Fruit fly (Drosophila melanogaster): ENCODE measurements around the gene Mpp6.

Gene Mpp6

DNA sequence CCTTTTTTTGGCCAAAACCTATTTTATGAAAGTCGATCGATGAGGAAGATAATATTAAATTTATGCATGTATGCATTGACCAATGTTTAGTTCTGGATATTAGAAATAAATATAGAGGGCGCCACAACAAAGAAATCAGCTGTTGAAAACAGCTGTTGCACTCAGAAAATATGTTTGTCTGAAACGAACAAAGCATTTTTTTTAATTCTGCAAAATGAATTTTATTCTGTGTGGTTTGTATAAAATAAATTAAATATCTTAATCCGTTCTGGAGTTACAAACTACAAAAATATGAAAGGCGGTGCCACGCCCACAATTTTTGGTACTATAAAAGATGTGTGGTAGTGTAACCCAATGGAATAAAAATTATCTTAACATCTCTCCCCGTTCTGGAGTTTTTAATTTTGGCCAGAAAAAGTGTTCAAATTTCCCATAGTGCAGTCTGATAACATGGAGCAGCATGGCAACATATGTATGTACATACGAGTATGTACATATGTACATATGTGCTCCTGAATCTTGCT is 47.3 kb upstream of the Mpp6 start (continued):
- TF ChIP-seq CG11093 (GFP tag; IDR thresholded peaks at IDR 0.05), result no peak
- TF ChIP-seq kay (GFP tag; optimal IDR thresholded peaks at IDR 0.05), result no peak
- peak; percentile 38 for TF ChIP-seq fd96Cb (tag; optimal IDR thresholded peaks at IDR 0.05)
- peak; percentile 45 for TF ChIP-seq tin (GFP tag; optimal IDR thresholded peaks at IDR 0.05)
- peak; percentile 5; the same call in 1 of the 2 replicates for TF ChIP-seq CG14014 (GFP tag; IDR thresholded peaks at IDR 0.05)
- TF ChIP-seq CG10366 (GFP tag; IDR thresholded peaks at IDR 0.05), result peak; percentile 50; the same call in 1 of the 2 replicates
- TF ChIP-seq CG1832 (GFP tag; optimal IDR thresholded peaks at IDR 0.05), result no peak
- peak; percentile 87 for TF ChIP-seq CG9727 (GFP tag; optimal IDR thresholded peaks at IDR 0.05)
- TF ChIP-seq lov (optimal IDR thresholded peaks at IDR 0.05), result no peak
- TF ChIP-seq lov (GFP tag; IDR thresholded peaks at IDR 0.05), result peak; percentile 7; the same call in 1 of the 3 replicates
- no peak for TF ChIP-seq Ravus (GFP tag; IDR thresholded peaks at IDR 0.05)
- peak; percentile 66 for TF ChIP-seq CG4854 (GFP tag; optimal IDR thresholded peaks at IDR 0.05)
- no peak for TF ChIP-seq pros (GFP tag; optimal IDR thresholded peaks at IDR 0.05)
- TF ChIP-seq Med (GFP tag), result peak; percentile 74
- TF ChIP-seq bcd (GFP tag; optimal IDR thresholded peaks at IDR 0.05), result peak; percentile 52
- TF ChIP-seq esg (GFP tag; conservative IDR thresholded peaks at IDR 0.05), result peak; percentile 58; the same call in 1 of the 2 replicates
- TF ChIP-seq HHEX (GFP tag; optimal IDR thresholded peaks at IDR 0.05), result peak; percentile 15
- TF ChIP-seq exex (tag; optimal IDR thresholded peaks at IDR 0.05), result no peak
- TF ChIP-seq bigmax (GFP tag; optimal IDR thresholded peaks at IDR 0.05), result no peak
- no peak for TF ChIP-seq MESR4 (GFP tag; optimal IDR thresholded peaks at IDR 0.05)
- peak; percentile 42 for TF ChIP-seq jing (GFP tag; optimal IDR thresholded peaks at IDR 0.05)
- peak; percentile 43 for TF ChIP-seq CG10147 (GFP tag; optimal IDR thresholded peaks at IDR 0.05)
- peak in 1 of 2 experiments; percentile 19 for TF ChIP-seq Hr78 (GFP tag; optimal IDR thresholded peaks at IDR 0.05)
- TF ChIP-seq CG5245 (GFP tag; optimal IDR thresholded peaks at IDR 0.05), result peak; percentile 48
- TF ChIP-seq fd64A (GFP tag; optimal IDR thresholded peaks at IDR 0.05), result no peak
- TF ChIP-seq lmd (GFP tag; IDR thresholded peaks at IDR 0.05), result peak; percentile 61
- TF ChIP-seq CG8944 (GFP tag; optimal IDR thresholded peaks at IDR 0.05), result peak; percentile 22
- TF ChIP-seq gro (GFP tag; optimal IDR thresholded peaks at IDR 0.05), result peak; percentile 29
- no peak for TF ChIP-seq knrl (GFP tag; IDR thresholded peaks at IDR 0.05; ENCODE audit: partially characterized antibody)
- TF ChIP-seq ttk (GFP tag; IDR thresholded peaks at IDR 0.05), result peak; percentile 48; the same call in 1 of the 2 replicates
- TF ChIP-seq CG2116 (GFP tag; optimal IDR thresholded peaks at IDR 0.05), result peak; percentile 28
- 0 out of 2 replicates have a peak, but pooled peaks have one; percentile 37 for TF ChIP-seq sim (GFP tag; IDR thresholded peaks at IDR 0.05)
- peak; percentile 10 for TF ChIP-seq slou (GFP tag; optimal IDR thresholded peaks at IDR 0.05)
- peak; percentile 19 for TF ChIP-seq CG1792 (GFP tag; optimal IDR thresholded peaks at IDR 0.05)
- TF ChIP-seq Sox100B (GFP tag; optimal IDR thresholded peaks at IDR 0.05), result peak; percentile 62
- TF ChIP-seq h (optimal IDR thresholded peaks at IDR 0.05), result no peak
- TF ChIP-seq CG17361 (GFP tag; IDR thresholded peaks at IDR 0.05), result peak; percentile 73
- peak; percentile 44 for TF ChIP-seq CG30020 (tag; optimal IDR thresholded peaks at IDR 0.05)
- peak; percentile 5 for TF ChIP-seq HLH54F (GFP tag; optimal IDR thresholded peaks at IDR 0.05)
- TF ChIP-seq Dek (tag; optimal IDR thresholded peaks at IDR 0.05), result no peak
- peak; percentile 7 for TF ChIP-seq Ets65A (GFP tag)
- TF ChIP-seq cad (GFP tag; optimal IDR thresholded peaks at IDR 0.05), result no peak
- peak; percentile 56 for TF ChIP-seq CG33557 (GFP tag; optimal IDR thresholded peaks at IDR 0.05)
